Worm (Caenorhabditis elegans) whole organism, dauer: Measurements from ENCODE around the gene F37C4.4.

Experiments used
- unc-62 ChIP-seq: sonication (generic microtip); optimal IDR thresholded peaks from 2 replicates; lab custom pipeline; 2017; ENCODE audit warnings: missing biosample characterization, missing genetic modification reagents, missing genetic modification characterization

The F37C4.4 gene

DNA sequence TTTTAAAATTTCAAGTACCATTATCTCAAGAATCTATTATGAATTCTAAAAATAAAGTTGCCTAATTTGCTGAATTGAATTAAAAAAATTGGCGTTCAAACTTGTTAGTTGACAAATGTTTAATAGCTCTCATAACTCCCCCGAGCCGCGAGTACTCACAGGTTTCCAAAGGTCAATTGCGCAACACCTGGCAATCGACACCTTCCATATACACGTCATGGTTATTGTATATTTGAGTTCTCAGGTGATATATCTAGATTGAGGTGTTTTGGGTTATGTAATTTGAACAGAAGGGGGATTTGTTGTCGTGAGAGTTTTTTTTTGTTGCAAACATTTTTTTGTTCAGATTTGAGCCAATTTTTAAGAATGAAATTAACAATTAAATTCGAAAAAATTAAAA is 22.5 kb upstream of the F37C4.4 start:
- TF ChIP-seq unc-62: no peak

DNA sequence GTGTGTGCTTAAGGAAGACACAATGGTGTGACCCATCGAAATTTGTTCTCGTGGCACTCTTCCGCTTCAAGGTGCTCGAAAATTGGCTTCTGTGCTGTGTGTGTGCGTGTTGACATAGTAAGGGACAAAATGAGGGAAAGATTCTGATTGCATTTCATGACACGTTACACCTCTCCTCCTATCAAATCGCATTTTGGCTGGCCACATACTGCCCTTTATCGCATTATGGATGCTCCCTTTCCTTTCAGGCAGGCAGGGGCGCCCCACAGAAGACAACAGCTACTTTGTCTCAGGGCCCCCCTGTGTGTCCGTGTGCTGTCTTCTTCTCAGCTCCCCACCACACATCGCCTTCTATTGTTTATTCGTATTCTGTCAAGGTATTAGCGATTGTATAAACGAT is 19.6 kb upstream of the F37C4.4 start:
- no peak for TF ChIP-seq unc-62

- TF ChIP-seq unc-62: no peak
These were observed 18.1 kb upstream of the F37C4.4 start for ce11 chrIV:3848985-3849384.

DNA sequence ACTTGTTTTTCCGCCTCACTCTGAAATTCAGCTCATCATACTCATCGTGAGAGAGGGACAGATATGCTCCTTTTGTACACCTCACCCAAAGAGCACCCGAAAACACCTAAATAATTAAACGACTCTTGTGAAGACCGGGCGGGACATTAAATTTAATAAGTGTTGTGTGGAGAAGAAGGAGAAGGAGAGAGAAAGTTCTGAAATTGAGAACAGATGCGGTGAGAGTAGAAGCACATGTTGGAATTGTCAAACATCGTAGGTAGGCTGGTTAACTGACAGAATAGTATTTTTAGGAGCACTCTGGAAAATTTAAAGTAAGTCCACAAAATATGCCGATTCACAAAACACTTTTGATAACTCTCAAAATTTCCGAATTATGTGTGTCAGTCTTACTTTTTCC is 13.6 kb upstream of the F37C4.4 start:
- TF ChIP-seq unc-62: no peak

DNA sequence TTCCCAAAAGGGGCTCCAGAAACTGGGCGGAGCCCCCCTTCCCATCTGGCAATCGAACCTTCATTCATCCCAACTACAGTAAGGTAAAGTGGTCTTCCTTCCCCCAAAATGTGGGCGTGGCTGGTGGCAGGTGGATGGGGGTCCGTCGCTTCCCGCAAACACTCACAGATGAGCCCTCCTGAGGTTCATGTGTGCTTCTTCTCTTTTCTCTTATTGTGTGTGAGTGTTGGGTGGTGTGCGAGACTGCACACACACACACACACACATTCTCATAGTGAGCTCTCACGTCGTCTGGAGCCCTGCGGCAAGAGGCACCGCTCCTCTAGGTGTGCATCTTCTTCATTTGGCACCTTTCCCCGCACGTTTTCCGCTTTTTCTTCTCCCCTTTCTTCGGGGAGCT is 12.5 kb upstream of the F37C4.4 start:
- no peak for TF ChIP-seq unc-62

ce11 chrIV:3855543-3855942 is 11.6 kb upstream of the F37C4.4 start, which contains the start of gene zag-1:
TSS of gene zag-1 (plus strand) at chrIV:3855843.
- no peak for TF ChIP-seq unc-62

ce11 chrIV:3856190-3856589 is 10.9 kb upstream of the F37C4.4 start:
- TF ChIP-seq unc-62: no peak

ce11 chrIV:3857999-3858552 is 9.0 kb upstream of the F37C4.4 start:
- no peak for TF ChIP-seq unc-62

DNA sequence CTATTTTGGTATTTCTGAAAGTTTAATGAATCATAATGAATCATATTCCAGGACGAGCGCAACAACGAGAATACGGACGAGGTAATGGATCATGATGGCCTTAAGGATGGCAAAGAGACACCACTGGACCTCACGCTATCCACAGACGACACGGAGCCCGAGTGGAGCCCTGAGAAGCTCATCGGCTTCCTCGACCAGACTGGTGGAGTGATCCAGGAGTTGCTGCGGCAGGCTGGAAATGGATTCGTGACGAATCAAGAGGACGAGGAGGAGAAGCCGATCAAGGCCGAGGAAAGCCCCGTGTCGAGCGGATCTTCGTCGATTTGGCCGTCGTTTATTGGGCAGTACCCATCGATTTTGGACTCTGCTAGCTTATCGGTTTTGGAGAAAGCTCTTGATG is 7.6 kb upstream of the F37C4.4 start:
- TF ChIP-seq unc-62: no peak

DNA sequence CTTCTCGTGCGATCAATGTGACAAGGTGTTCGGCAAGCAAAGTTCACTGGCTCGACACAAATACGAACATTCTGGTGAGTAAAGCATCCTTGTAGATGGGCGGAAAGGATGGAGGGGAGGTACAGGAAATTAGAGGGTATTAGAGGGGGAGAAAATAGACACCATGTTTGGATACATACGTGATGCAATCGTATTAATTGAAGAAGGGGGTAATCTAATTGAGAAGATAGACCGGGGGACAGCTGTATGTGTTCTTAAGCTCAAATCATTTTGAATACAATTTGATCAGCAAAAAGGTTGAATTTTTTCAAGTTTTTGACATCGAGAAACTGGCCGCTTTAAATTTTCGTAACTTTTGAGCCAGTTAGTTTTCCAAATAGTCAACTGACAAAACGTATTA is 6.7 kb upstream of the F37C4.4 start:
- no peak for TF ChIP-seq unc-62

- no peak for TF ChIP-seq unc-62
These were observed 4.2 kb upstream of the F37C4.4 start for ce11 chrIV:3862948-3863347.

DNA sequence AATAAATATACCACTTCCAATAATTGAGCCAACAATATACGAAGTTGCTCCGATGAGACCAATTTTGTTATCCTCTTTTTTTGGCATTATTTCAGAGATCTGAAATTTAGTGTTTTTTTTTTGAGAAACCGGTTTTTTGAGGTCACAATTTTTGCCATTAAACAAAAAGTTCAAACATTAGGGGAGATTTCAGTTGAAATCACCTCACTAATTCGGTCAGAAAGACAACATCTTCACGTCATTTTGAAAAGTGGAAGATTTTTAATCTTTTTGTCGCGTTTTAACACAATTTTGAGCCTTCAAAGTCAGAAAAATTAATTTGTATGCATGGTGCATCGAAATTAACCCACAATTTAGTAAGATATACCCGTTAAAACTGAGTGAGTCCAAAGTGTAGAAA is 2.2 kb upstream of the F37C4.4 start, which contains the start of gene aat-8:
TSS of gene aat-8 (minus strand) at position 101 of the 400 bp plus-strand sequence.
- no peak for TF ChIP-seq unc-62

ce11 chrIV:3866018-3866417 is 1.1 kb upstream of the F37C4.4 start:
- no peak for TF ChIP-seq unc-62

DNA sequence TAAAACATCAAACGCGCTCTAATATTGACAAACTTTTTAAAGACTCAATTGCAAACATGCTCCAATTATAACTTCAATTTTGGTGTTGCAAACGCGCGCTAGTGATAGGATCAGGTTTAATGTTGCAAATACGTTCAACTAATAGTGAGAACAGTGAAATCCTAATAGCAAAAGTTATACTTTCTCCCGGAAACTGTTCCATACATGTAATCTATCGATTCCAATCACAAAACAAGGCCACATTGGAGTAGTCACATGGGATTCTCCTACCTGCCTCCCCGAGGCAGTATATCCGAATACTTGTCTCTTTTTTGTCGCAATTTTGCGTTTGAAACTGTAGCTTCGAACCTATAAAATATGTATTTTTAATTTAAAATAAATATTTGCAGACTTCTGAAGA is 2.8 kb downstream of the F37C4.4 start:
- TF ChIP-seq unc-62: no peak

ce11 chrIV:3873195-3873594 is 6.1 kb downstream of the F37C4.4 start:
- TF ChIP-seq unc-62: no peak

- no peak for TF ChIP-seq unc-62
These were observed 6.6 kb downstream of the F37C4.4 start, which contains the start of gene F37C4.5 for ce11 chrIV:3873706-3874105. TSS of gene F37C4.5 (minus strand) at chrIV:3873806.

ce11 chrIV:3874417-3874816 is 7.3 kb downstream of the F37C4.4 start:
- no peak for TF ChIP-seq unc-62

DNA sequence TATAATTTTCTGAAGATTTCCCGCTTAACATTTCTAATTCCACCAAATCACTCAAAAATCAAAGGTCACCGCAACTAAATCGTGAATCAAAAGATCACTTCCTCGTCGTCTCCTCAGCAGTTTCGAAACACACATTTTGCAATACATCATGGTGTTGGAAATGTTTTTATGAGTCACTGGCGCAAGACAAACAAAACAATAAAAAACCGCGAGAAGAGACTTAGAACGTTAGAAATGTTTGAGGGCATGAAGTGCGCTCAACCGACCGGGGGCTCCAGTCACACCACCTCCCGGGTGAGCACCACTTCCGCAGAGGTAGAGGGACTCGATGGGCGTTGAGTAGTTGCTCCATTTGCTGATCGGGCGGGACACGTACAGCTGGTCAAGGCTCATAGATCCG is 8.2 kb downstream of the F37C4.4 start:
- TF ChIP-seq unc-62: no peak

ce11 chrIV:3876955-3877354 is 9.8 kb downstream of the F37C4.4 start:
- no peak for TF ChIP-seq unc-62
